Worm (Caenorhabditis elegans) whole organism, L1 larva: Measurements from ENCODE around the gene pafo-1.

Experiments
- C04F5.9 ChIP-seq: sonication (generic microtip); optimal IDR thresholded peaks from 2 replicates; lab custom pipeline; 2016; ENCODE audit warnings: missing genetic modification characterization, missing compliant biosample characterization
- C16A3.4 ChIP-seq: fragments of 150-350 bp; optimal IDR thresholded peaks from 2 replicates; lab custom pipeline; 2014; ENCODE audit warnings: missing biosample characterization, missing genetic modification characterization
- C34B4.2 ChIP-seq: sonication (generic microtip); optimal IDR thresholded peaks from 2 replicates; lab custom pipeline; 2017; ENCODE audit warnings: mild to moderate bottlenecking, missing genetic modification characterization, missing compliant biosample characterization
- F16B12.6 ChIP-seq: fragments of 150-350 bp; optimal IDR thresholded peaks from 2 replicates; lab custom pipeline; 2014; ENCODE audit warnings: missing biosample characterization, missing genetic modification characterization
- alr-1 ChIP-seq: fragments of 200-800 bp; sonication (Bioruptor generic); optimal IDR thresholded peaks from 2 replicates; lab custom pipeline; 2018; ENCODE audit warnings: borderline replicate concordance, mild to moderate bottlenecking, missing genetic modification characterization, missing compliant biosample characterization
- ama-1 ChIP-seq: fragments of 150-350 bp; optimal IDR thresholded peaks from 2 replicates; lab custom pipeline; 2014
- ceh-82 ChIP-seq, 3 experiments: fragments of 150-350 bp in 1 of 3; sonication (generic microtip) in 2 of 3; optimal IDR thresholded peaks; 2 replicates each; lab custom pipeline; 2014 to 2017; ENCODE audit warnings: missing biosample characterization in 3 of 3, missing genetic modification characterization in 3 of 3
- dsc-1 ChIP-seq: sonication (generic microtip); optimal IDR thresholded peaks from 2 replicates; lab custom pipeline; 2016; ENCODE audit warnings: mild to moderate bottlenecking, missing genetic modification characterization, missing compliant biosample characterization
- efl-1 ChIP-seq, 4 experiments: fragments of 150-350 bp; optimal IDR thresholded peaks in 3 of 4; peaks in 1 of 4; 1 replicate in 1 of 4; 2 replicates in 3 of 4; lab custom pipeline; 2014; ENCODE audit warnings: missing biosample characterization in 2 of 4, missing genetic modification characterization in 2 of 4, missing genetic modification reagents in 2 of 4
- efl-3 ChIP-seq: fragments of 200-800 bp; sonication (Bioruptor generic); optimal IDR thresholded peaks from 2 replicates; lab custom pipeline; 2018; ENCODE audit warnings: mild to moderate bottlenecking, missing genetic modification characterization, missing compliant biosample characterization
- egl-13 ChIP-seq: sonication (generic microtip); optimal IDR thresholded peaks from 2 replicates; lab custom pipeline; 2016; ENCODE audit warnings: missing genotype, missing genetic modification reagents, missing genetic modification characterization, missing compliant biosample characterization
- egl-27 ChIP-seq, 2 experiments: fragments of 150-350 bp in 1 of 2; sonication (generic microtip); optimal IDR thresholded peaks; 3 replicates each; lab custom pipeline; 2017 to 2018; ENCODE audit warnings: missing biosample characterization in 2 of 2, missing genetic modification characterization in 2 of 2, missing genetic modification reagents in 2 of 2
- ets-5 ChIP-seq: fragments of 200-800 bp; sonication (Bioruptor generic); IDR thresholded peaks from 2 replicates; pipeline ENCODE4 v1.3.6; 2022; ENCODE audit warnings: missing genetic modification characterization, missing compliant biosample characterization
- fkh-4 ChIP-seq: sonication (generic microtip); optimal IDR thresholded peaks from 2 replicates; lab custom pipeline; 2016; ENCODE audit warnings: missing compliant biosample characterization, missing genetic modification characterization, borderline replicate concordance
- grh-1 ChIP-seq: fragments of 200-800 bp; sonication (Bioruptor generic); IDR thresholded peaks from 2 replicates; pipeline ENCODE4 v1.3.6; 2022; ENCODE audit warnings: missing genetic modification reagents, missing genetic modification characterization, missing compliant biosample characterization
- hlh-4 ChIP-seq: sonication (generic microtip); optimal IDR thresholded peaks from 2 replicates; lab custom pipeline; 2016; ENCODE audit warnings: mild to moderate bottlenecking, missing genetic modification characterization, missing compliant biosample characterization
- hpl-2 ChIP-seq: fragments of 150-350 bp; optimal IDR thresholded peaks from 2 replicates; lab custom pipeline; 2014; ENCODE audit warnings: missing biosample characterization, missing genetic modification reagents, missing genetic modification characterization
- irx-1 ChIP-seq: sonication (generic microtip); optimal IDR thresholded peaks from 2 replicates; lab custom pipeline; 2016; ENCODE audit warnings: missing genetic modification characterization, missing compliant biosample characterization
- jun-1 ChIP-seq: fragments of 150-350 bp; optimal IDR thresholded peaks from 2 replicates; lab custom pipeline; 2014; ENCODE audit warnings: missing biosample characterization, missing genetic modification reagents, missing genetic modification characterization
- lin-13 ChIP-seq: fragments of 150-350 bp; optimal IDR thresholded peaks from 2 replicates; lab custom pipeline; 2014; ENCODE audit warnings: missing biosample characterization, missing genetic modification reagents, missing genetic modification characterization
- lin-14 ChIP-seq: fragments of 200-800 bp; sonication (Bioruptor generic); optimal IDR thresholded peaks from 2 replicates; lab custom pipeline; 2018; ENCODE audit warnings: mild to moderate bottlenecking, missing genetic modification characterization, moderate library complexity, missing compliant biosample characterization
- lin-15B ChIP-seq: fragments of 150-350 bp; sonication (generic microtip); optimal IDR thresholded peaks from 3 replicates; lab custom pipeline; 2014; ENCODE audit warnings: missing biosample characterization, missing genetic modification characterization
- lin-39 ChIP-seq: fragments of 150-350 bp; optimal IDR thresholded peaks from 2 replicates; lab custom pipeline; 2014; ENCODE audit warnings: missing biosample characterization, missing genetic modification reagents, missing genetic modification characterization
- lir-3 ChIP-seq: sonication (generic microtip); optimal IDR thresholded peaks from 2 replicates; lab custom pipeline; 2016; ENCODE audit warnings: mild to moderate bottlenecking, missing genetic modification characterization, moderate library complexity, missing compliant biosample characterization; ENCODE audit not compliant: poor library complexity
- lsy-2 ChIP-seq, 2 experiments: fragments of 150-350 bp; optimal IDR thresholded peaks; 2 replicates each; lab custom pipeline; 2014; ENCODE audit warnings: missing biosample characterization in 2 of 2, missing genetic modification characterization in 2 of 2
- mab-9 ChIP-seq: fragments of 200-800 bp; sonication (Bioruptor generic); IDR thresholded peaks from 2 replicates; pipeline ENCODE4 v1.3.6; 2022; ENCODE audit warnings: missing genetic modification reagents, missing genetic modification characterization, missing compliant biosample characterization
- mdl-1 ChIP-seq, 2 experiments: fragments of 150-350 bp; optimal IDR thresholded peaks; 2 replicates each; lab custom pipeline; 2014 to 2017; ENCODE audit warnings: missing biosample characterization in 2 of 2, missing genetic modification characterization in 2 of 2, inconsistent platforms in 1 of 2
- mef-2 ChIP-seq: fragments of 150-350 bp; optimal IDR thresholded peaks from 2 replicates; lab custom pipeline; 2014; ENCODE audit warnings: missing biosample characterization, missing genetic modification characterization
- mep-1 ChIP-seq: fragments of 150-350 bp; optimal IDR thresholded peaks from 2 replicates; lab custom pipeline; 2014; ENCODE audit warnings: missing biosample characterization, missing genetic modification characterization
- nhr-11 ChIP-seq: fragments of 150-350 bp; optimal IDR thresholded peaks from 2 replicates; lab custom pipeline; 2014; ENCODE audit warnings: missing biosample characterization, missing genetic modification characterization
- nhr-19 ChIP-seq: fragments of 200-800 bp; sonication (Bioruptor generic); conservative IDR thresholded peaks from 2 replicates; pipeline ENCODE4 v1.3.6; 2022; ENCODE audit warnings: missing genetic modification characterization, missing compliant biosample characterization
- nhr-20 ChIP-seq: sonication (generic microtip); optimal IDR thresholded peaks from 2 replicates; lab custom pipeline; 2016; ENCODE audit warnings: mild to moderate bottlenecking, missing genetic modification characterization, missing compliant biosample characterization
- nhr-237 ChIP-seq: fragments of 150-350 bp; optimal IDR thresholded peaks from 2 replicates; lab custom pipeline; 2014; ENCODE audit warnings: missing biosample characterization, missing genetic modification characterization
- nhr-71 ChIP-seq: sonication (generic microtip); optimal IDR thresholded peaks from 2 replicates; lab custom pipeline; 2016; ENCODE audit warnings: mild to moderate bottlenecking, missing genetic modification characterization, moderate library complexity, missing compliant biosample characterization
- nhr-77 ChIP-seq: fragments of 150-350 bp; optimal IDR thresholded peaks from 2 replicates; lab custom pipeline; 2014; ENCODE audit warnings: missing biosample characterization, missing genetic modification characterization
- nhr-85 ChIP-seq: sonication (generic microtip); peaks from one replicate; lab custom pipeline; 2016; ENCODE audit warnings: missing genetic modification characterization, inconsistent platforms, missing compliant biosample characterization
- nhr-90 ChIP-seq: sonication (generic microtip); optimal IDR thresholded peaks from 2 replicates; lab custom pipeline; 2016; ENCODE audit warnings: mild to moderate bottlenecking, missing genetic modification characterization, missing compliant biosample characterization; ENCODE audit not compliant: poor library complexity
- pag-3 ChIP-seq: sonication (generic microtip); optimal IDR thresholded peaks from 2 replicates; lab custom pipeline; 2017; ENCODE audit warnings: missing genetic modification characterization, mild to moderate bottlenecking, missing compliant biosample characterization, antibody characterized with exemption, borderline replicate concordance; ENCODE audit not compliant: insufficient read depth
- pax-3 ChIP-seq: fragments of 200-800 bp; sonication (Bioruptor generic); optimal IDR thresholded peaks from 2 replicates; lab custom pipeline; 2018; ENCODE audit warnings: mild to moderate bottlenecking, missing genetic modification characterization, moderate library complexity, missing compliant biosample characterization
- pqm-1 ChIP-seq: sonication (generic microtip); optimal IDR thresholded peaks from 3 replicates; lab custom pipeline; 2017; ENCODE audit warnings: missing biosample characterization, missing genetic modification characterization
- rnt-1 ChIP-seq: sonication (generic microtip); optimal IDR thresholded peaks from 2 replicates; lab custom pipeline; 2016; ENCODE audit warnings: mild to moderate bottlenecking, missing genetic modification characterization, moderate library complexity, missing compliant biosample characterization
- snpc-4 ChIP-seq: fragments of 150-350 bp; optimal IDR thresholded peaks from 2 replicates; lab custom pipeline; 2014; ENCODE audit warnings: missing biosample characterization, missing genetic modification characterization
- sptf-1 ChIP-seq: fragments of 150-350 bp; optimal IDR thresholded peaks from 2 replicates; lab custom pipeline; 2014; ENCODE audit warnings: missing biosample characterization, missing genetic modification characterization
- swsn-7 ChIP-seq: sonication (generic microtip); optimal IDR thresholded peaks from 2 replicates; lab custom pipeline; 2016; ENCODE audit warnings: missing genetic modification characterization, missing compliant biosample characterization
- tbx-2 ChIP-seq: sonication (generic microtip); optimal IDR thresholded peaks from 2 replicates; lab custom pipeline; 2016; ENCODE audit warnings: missing genetic modification characterization, missing compliant biosample characterization
- unc-130 ChIP-seq: fragments of 150-350 bp; optimal IDR thresholded peaks from 2 replicates; lab custom pipeline; 2017; ENCODE audit warnings: missing biosample characterization, missing genetic modification characterization, inconsistent platforms
- unc-30 ChIP-seq: sonication (generic microtip); optimal IDR thresholded peaks from 2 replicates; lab custom pipeline; 2017; ENCODE audit warnings: missing biosample characterization, missing genetic modification characterization
- unc-98 ChIP-seq: fragments of 200-800 bp; sonication (Bioruptor generic); IDR thresholded peaks from 2 replicates; pipeline ENCODE4 v1.3.6; 2022; ENCODE audit warnings: missing genetic modification characterization, missing compliant biosample characterization
- vab-15 ChIP-seq: sonication (generic microtip); optimal IDR thresholded peaks from 2 replicates; lab custom pipeline; 2017; ENCODE audit warnings: missing genotype, mild to moderate bottlenecking, missing genetic modification characterization, missing compliant biosample characterization
- zip-4 ChIP-seq: fragments of 200-800 bp; sonication (Bioruptor generic); optimal IDR thresholded peaks from 2 replicates; lab custom pipeline; 2018; ENCODE audit warnings: mild to moderate bottlenecking, missing genetic modification characterization, moderate library complexity, missing compliant biosample characterization
- ztf-11 ChIP-seq, 2 experiments: sonication (generic microtip); optimal IDR thresholded peaks; 2 replicates each; lab custom pipeline; 2016 to 2017; ENCODE audit warnings: missing genetic modification characterization in 2 of 2, missing biosample characterization in 1 of 2, missing compliant biosample characterization in 1 of 2
- ztf-4 ChIP-seq: fragments of 150-350 bp; optimal IDR thresholded peaks from 2 replicates; lab custom pipeline; 2014; ENCODE audit warnings: missing biosample characterization, missing genetic modification characterization

pafo-1 gene

DNA sequence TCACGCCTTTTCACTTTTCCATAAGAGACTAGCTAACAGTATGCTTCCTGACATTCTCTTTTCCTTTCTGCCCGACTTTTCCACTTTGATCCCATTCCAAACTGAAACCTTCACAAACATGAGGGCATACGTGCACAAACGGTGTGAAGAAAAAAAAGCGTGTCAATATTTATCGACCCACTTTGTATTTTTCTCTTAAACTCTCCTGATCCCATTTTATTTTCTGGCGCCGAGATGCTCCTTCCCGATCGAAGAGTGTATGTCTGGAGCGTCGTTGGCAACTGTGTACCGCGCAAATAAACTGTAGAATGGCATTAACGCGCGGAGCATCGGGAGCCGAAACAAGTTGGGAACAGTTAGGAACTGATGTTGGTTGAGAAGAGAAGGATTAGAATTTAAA lies 8.0 kb downstream of the pafo-1 start:
- no peak for TF ChIP-seq fkh-4 (tag; lab: Kevin White, UChicago)
- no peak for TF ChIP-seq nhr-90
- TF ChIP-seq egl-27 (tag; optimal IDR thresholded peaks at IDR 0.05; lab: Kevin White, UChicago), result peak; percentile 45 to 57
- TF ChIP-seq nhr-71 (tag; lab: Kevin White, UChicago), result peak; percentile 36
- TF ChIP-seq C34B4.2 (tag; lab: Kevin White, UChicago), result no peak
- TF ChIP-seq ztf-11 (tag; optimal IDR thresholded peaks at IDR 0.05; lab: Kevin White, UChicago), result no peak
- no peak for TF ChIP-seq mab-9 (GFP tag; lab: Robert Waterston, UW)
- TF ChIP-seq nhr-85 (tag; lab: Kevin White, UChicago), result no peak
- TF ChIP-seq grh-1 (GFP tag; lab: Robert Waterston, UW), result no peak
- no peak for TF ChIP-seq hlh-4 (tag; lab: Kevin White, UChicago)
- TF ChIP-seq efl-1 (optimal IDR thresholded peaks at IDR 0.05; lab: Kevin White, UChicago), result no peak
- TF ChIP-seq efl-1 (GFP tag; optimal IDR thresholded peaks at IDR 0.05 in 1 of 2; lab: Kevin White, UChicago), result peak in 1 of 2 experiments; percentile 58
- TF ChIP-seq jun-1 (tag; lab: Kevin White, UChicago), result no peak
- no peak for TF ChIP-seq unc-98 (GFP tag; lab: Robert Waterston, UW)
- no peak for TF ChIP-seq unc-130 (tag; lab: Kevin White, UChicago)
- no peak for TF ChIP-seq ceh-82 (tag; optimal IDR thresholded peaks at IDR 0.05; lab: Kevin White, UChicago)
- no peak for TF ChIP-seq rnt-1
- TF ChIP-seq pax-3 (tag; lab: Kevin White, UChicago), result no peak
- TF ChIP-seq pag-3, result no peak
- no peak for TF ChIP-seq hpl-2 (GFP tag; lab: Kevin White, UChicago)
- TF ChIP-seq pqm-1, result no peak
- TF ChIP-seq ama-1 (lab: Kevin White, UChicago), result no peak
- peak in 1 of 2 experiments; percentile 21 for TF ChIP-seq lsy-2 (tag; optimal IDR thresholded peaks at IDR 0.05; lab: Kevin White, UChicago)
- no peak for TF ChIP-seq lir-3 (tag; lab: Kevin White, UChicago)
- TF ChIP-seq efl-3 (GFP tag; lab: Kevin White, UChicago), result no peak
- no peak for TF ChIP-seq F16B12.6 (tag; lab: Kevin White, UChicago)
- TF ChIP-seq lin-13 (GFP tag; lab: Kevin White, UChicago), result no peak
- peak; percentile 36 for TF ChIP-seq nhr-20 (tag; lab: Kevin White, UChicago)
- no peak for TF ChIP-seq egl-13 (tag; lab: Kevin White, UChicago)
- TF ChIP-seq swsn-7 (tag; lab: Kevin White, UChicago), result no peak
- TF ChIP-seq snpc-4 (tag; lab: Kevin White, UChicago), result no peak
- no peak for TF ChIP-seq C16A3.4 (tag; lab: Kevin White, UChicago)
- TF ChIP-seq nhr-77, result peak; percentile 65
- no peak for TF ChIP-seq zip-4
- no peak for TF ChIP-seq nhr-237 (tag; lab: Kevin White, UChicago)
- TF ChIP-seq mep-1 (tag; lab: Kevin White, UChicago), result no peak
- no peak for TF ChIP-seq sptf-1 (tag; lab: Kevin White, UChicago)
- TF ChIP-seq unc-30 (tag; lab: Kevin White, UChicago), result no peak
- peak; percentile 48 for TF ChIP-seq lin-14 (GFP tag; lab: Kevin White, UChicago)
- no peak for TF ChIP-seq vab-15 (tag; lab: Kevin White, UChicago)
- no peak for TF ChIP-seq nhr-11 (tag; lab: Kevin White, UChicago)
- no peak for TF ChIP-seq C04F5.9 (tag; lab: Kevin White, UChicago)
- TF ChIP-seq lin-15B (tag; lab: Kevin White, UChicago), result no peak
- TF ChIP-seq dsc-1 (tag; lab: Kevin White, UChicago), result no peak
- no peak for TF ChIP-seq ets-5 (GFP tag; lab: Robert Waterston, UW)
- no peak for TF ChIP-seq irx-1
- TF ChIP-seq mef-2 (tag; lab: Kevin White, UChicago), result no peak
- TF ChIP-seq lin-39 (tag; lab: Kevin White, UChicago), result no peak
- TF ChIP-seq mdl-1 (tag; optimal IDR thresholded peaks at IDR 0.05; lab: Kevin White, UChicago), result peak in 1 of 2 experiments; percentile 25
- TF ChIP-seq nhr-19 (GFP tag; lab: Robert Waterston, UW), result no peak
- no peak for TF ChIP-seq ztf-4 (tag; lab: Kevin White, UChicago)
- peak; percentile 58 for TF ChIP-seq tbx-2 (tag; lab: Kevin White, UChicago)
- no peak for TF ChIP-seq alr-1 (tag; lab: Kevin White, UChicago)
- TF ChIP-seq, all 84 proteins: peak for 9
